Worm (Caenorhabditis elegans) whole organism, midembryonic: ENCODE results near the gene etc-1.

ENCODE experiments used
- T22C8.4 ChIP-seq: fragments of 200-800 bp; sonication (Bioruptor generic); IDR thresholded peaks from 2 replicates; pipeline ENCODE4 v1.3.6; 2022; ENCODE audit warnings: missing genetic modification characterization, missing compliant biosample characterization
- cog-1 ChIP-seq: sonication (generic microtip); optimal IDR thresholded peaks from 2 replicates; lab custom pipeline; 2016; ENCODE audit warnings: missing genetic modification characterization, missing compliant biosample characterization
- flt-1 ChIP-seq: fragments of 200-800 bp; sonication (Bioruptor generic); IDR thresholded peaks from 2 replicates; pipeline ENCODE4 v1.3.6; 2022; ENCODE audit warnings: missing genetic modification characterization, missing compliant biosample characterization
- klf-2 ChIP-seq: fragments of 200-800 bp; sonication (Bioruptor generic); conservative IDR thresholded peaks from 2 replicates; pipeline ENCODE4 v1.3.6; 2022; ENCODE audit warnings: missing genetic modification reagents, missing genetic modification characterization, missing compliant biosample characterization
- med-1 ChIP-seq: sonication (generic microtip); optimal IDR thresholded peaks from 2 replicates; lab custom pipeline; 2017; ENCODE audit warnings: missing genetic modification characterization, mild to moderate bottlenecking, missing compliant biosample characterization, antibody characterized with exemption, missing genetic modification reagents; ENCODE audit not compliant: insufficient read depth
- ref-1 ChIP-seq: fragments of 200-800 bp; sonication (Bioruptor generic); conservative IDR thresholded peaks from 2 replicates; pipeline ENCODE4 v1.3.6; 2022; ENCODE audit warnings: missing genetic modification reagents, missing genetic modification characterization, missing compliant biosample characterization
- tab-1 ChIP-seq: fragments of 200-800 bp; sonication (Bioruptor generic); IDR thresholded peaks from 2 replicates; pipeline ENCODE4 v1.3.6; 2022; ENCODE audit warnings: missing genetic modification characterization, missing compliant biosample characterization
- ztf-23 ChIP-seq: fragments of 200-800 bp; sonication (Bioruptor generic); IDR thresholded peaks from 2 replicates; pipeline ENCODE4 v1.3.6; 2022; ENCODE audit warnings: missing genetic modification reagents, missing genetic modification characterization, missing compliant biosample characterization
- ztf-29 ChIP-seq: fragments of 200-800 bp; sonication (Bioruptor generic); IDR thresholded peaks from 2 replicates; pipeline ENCODE4 v1.3.6; 2022; ENCODE audit warnings: missing genetic modification reagents, missing genetic modification characterization, missing compliant biosample characterization

The etc-1 gene

ce11 chrII:8631766-8632165 lies 32.9 kb upstream of the etc-1 start:
- TF ChIP-seq ref-1 (GFP tag; lab: Robert Waterston, UW) = no peak
- TF ChIP-seq ztf-23 (GFP tag; lab: Robert Waterston, UW) = no peak
- TF ChIP-seq med-1 (GFP tag; lab: Kevin White, UChicago) = no peak
- no peak for TF ChIP-seq klf-2 (GFP tag; lab: Robert Waterston, UW)
- no peak for TF ChIP-seq T22C8.4
- no peak for TF ChIP-seq tab-1
- no peak for TF ChIP-seq cog-1 (tag; lab: Kevin White, UChicago)
- no peak for TF ChIP-seq flt-1 (GFP tag; lab: Robert Waterston, UW)
- no peak for TF ChIP-seq ztf-29 (GFP tag; lab: Robert Waterston, UW)

ce11 chrII:8634386-8634785 lies 30.2 kb upstream of the etc-1 start, which contains the start of gene cutl-12:
Gene cutl-12, minus strand, starts transcription at chrII:8634486.
- TF ChIP-seq klf-2 (GFP tag; lab: Robert Waterston, UW) (no peak), ref-1 (GFP tag; lab: Robert Waterston, UW) (no peak), flt-1 (GFP tag; lab: Robert Waterston, UW) (no peak), tab-1 (no peak)

- TF ChIP-seq tab-1 (no peak), flt-1 (GFP tag; lab: Robert Waterston, UW) (no peak), klf-2 (GFP tag; lab: Robert Waterston, UW) (no peak)
These were observed 27.0 kb upstream of the etc-1 start, which contains the start of gene vab-9 for ce11 chrII:8637615-8638014. Gene vab-9, minus strand, starts transcription at chrII:8637715.

DNA sequence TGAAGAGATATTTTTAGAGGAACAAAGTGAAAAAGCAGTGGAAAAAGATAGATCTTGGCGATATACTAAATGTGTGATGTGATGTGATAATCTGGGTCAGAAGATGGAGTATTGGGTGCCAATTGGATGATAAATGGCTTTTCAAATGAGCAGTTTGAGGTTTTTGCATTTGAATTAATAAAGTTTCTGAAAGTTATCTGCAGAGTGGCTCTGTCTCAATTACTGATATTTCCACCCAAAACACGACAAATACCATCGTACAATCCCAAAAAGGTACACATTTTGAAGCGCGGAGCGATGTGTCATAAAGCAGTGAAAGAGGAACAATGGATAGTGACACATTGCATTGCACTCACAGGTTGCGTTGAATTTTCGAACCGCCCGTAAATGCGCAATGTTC lies 25.1 kb upstream of the etc-1 start:
- no peak for TF ChIP-seq tab-1
- TF ChIP-seq ztf-23 (GFP tag; lab: Robert Waterston, UW) = 0 out of 2 replicates have a peak, but pooled peaks have one; percentile 20

DNA sequence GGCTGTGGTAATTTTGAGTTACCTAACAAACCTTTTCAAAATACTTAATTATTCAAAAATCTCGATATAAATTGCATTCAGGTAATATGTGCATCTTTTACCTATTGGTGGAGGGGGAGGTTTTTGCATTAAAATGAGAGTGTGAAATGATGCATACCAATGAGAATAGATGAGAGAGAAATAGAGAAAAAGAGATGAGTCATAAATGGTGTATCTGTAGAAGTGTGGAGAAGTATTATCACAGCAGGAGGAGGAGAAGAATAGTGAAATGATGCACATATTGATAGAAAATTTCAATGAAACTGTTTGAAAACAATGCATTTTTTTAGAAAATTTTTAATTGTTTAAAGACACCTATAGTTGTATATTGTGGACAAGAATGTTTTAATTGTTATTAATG lies 24.1 kb upstream of the etc-1 start:
- TF ChIP-seq T22C8.4 (no peak), tab-1 (no peak), flt-1 (GFP tag; lab: Robert Waterston, UW) (no peak), ztf-29 (GFP tag; lab: Robert Waterston, UW) (no peak), klf-2 (GFP tag; lab: Robert Waterston, UW) (no peak), ztf-23 (GFP tag; lab: Robert Waterston, UW) (no peak), cog-1 (tag; lab: Kevin White, UChicago) (no peak), med-1 (GFP tag; lab: Kevin White, UChicago) (no peak), ref-1 (GFP tag; lab: Robert Waterston, UW) (no peak)

- TF ChIP-seq T22C8.4 = no peak
- no peak for TF ChIP-seq ztf-23 (GFP tag; lab: Robert Waterston, UW)
- TF ChIP-seq cog-1 (tag; lab: Kevin White, UChicago) = no peak
These were observed 23.5 kb upstream of the etc-1 start, which contains the start of gene D2085.7 for ce11 chrII:8641131-8641530. Gene D2085.7, plus strand, starts transcription at chrII:8641381.

DNA sequence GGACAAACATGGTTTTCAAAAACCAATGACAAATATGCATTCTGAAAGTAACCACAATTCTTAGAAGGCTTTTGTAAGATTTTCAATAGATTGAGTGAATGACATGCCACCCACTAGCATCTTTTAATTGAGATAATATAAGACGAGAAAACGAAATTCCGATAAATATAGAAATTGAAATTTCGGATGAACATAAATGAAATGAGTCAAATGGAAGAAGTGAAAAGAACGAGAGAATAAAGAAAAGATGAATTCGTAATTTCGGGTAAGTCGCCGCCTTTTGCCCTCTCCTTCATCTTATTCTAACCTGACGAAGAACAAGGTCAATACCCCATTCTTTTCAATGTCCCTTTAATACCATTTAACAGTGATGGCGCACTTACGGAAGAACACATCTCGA lies 22.3 kb upstream of the etc-1 start:
- TF ChIP-seq cog-1 (tag; lab: Kevin White, UChicago) (no peak), ztf-29 (GFP tag; lab: Robert Waterston, UW) (no peak), ztf-23 (GFP tag; lab: Robert Waterston, UW) (no peak), tab-1 (no peak), klf-2 (GFP tag; lab: Robert Waterston, UW) (no peak), T22C8.4 (no peak), ref-1 (GFP tag; lab: Robert Waterston, UW) (no peak), med-1 (GFP tag; lab: Kevin White, UChicago) (no peak), flt-1 (GFP tag; lab: Robert Waterston, UW) (no peak)

ce11 chrII:8643627-8644356 lies 20.8 kb upstream of the etc-1 start:
- TF ChIP-seq med-1 (GFP tag; lab: Kevin White, UChicago) = no peak
- TF ChIP-seq ztf-23 (GFP tag; lab: Robert Waterston, UW) = no peak
- TF ChIP-seq T22C8.4 = no peak
- no peak for TF ChIP-seq klf-2 (GFP tag; lab: Robert Waterston, UW)
- no peak for TF ChIP-seq tab-1
- no peak for TF ChIP-seq ztf-29 (GFP tag; lab: Robert Waterston, UW)
- no peak for TF ChIP-seq flt-1 (GFP tag; lab: Robert Waterston, UW)
- no peak for TF ChIP-seq ref-1 (GFP tag; lab: Robert Waterston, UW)

- TF ChIP-seq cog-1 (tag; lab: Kevin White, UChicago) (no peak), klf-2 (GFP tag; lab: Robert Waterston, UW) (no peak), ztf-23 (GFP tag; lab: Robert Waterston, UW) (no peak), flt-1 (GFP tag; lab: Robert Waterston, UW) (no peak), med-1 (GFP tag; lab: Kevin White, UChicago) (no peak), tab-1 (no peak), ref-1 (GFP tag; lab: Robert Waterston, UW) (no peak), T22C8.4 (no peak), ztf-29 (GFP tag; lab: Robert Waterston, UW) (no peak)
These were observed 18.2 kb upstream of the etc-1 start for ce11 chrII:8646437-8646836.

ce11 chrII:8648843-8649242 lies 15.8 kb upstream of the etc-1 start:
- TF ChIP-seq ztf-29 (GFP tag; lab: Robert Waterston, UW) = no peak
- TF ChIP-seq klf-2 (GFP tag; lab: Robert Waterston, UW) = no peak
- no peak for TF ChIP-seq tab-1
- TF ChIP-seq med-1 (GFP tag; lab: Kevin White, UChicago) = no peak
- no peak for TF ChIP-seq flt-1 (GFP tag; lab: Robert Waterston, UW)
- TF ChIP-seq ref-1 (GFP tag; lab: Robert Waterston, UW) = no peak
- TF ChIP-seq T22C8.4 = no peak
- TF ChIP-seq ztf-23 (GFP tag; lab: Robert Waterston, UW) = no peak
- no peak for TF ChIP-seq cog-1 (tag; lab: Kevin White, UChicago)
